Fruit fly (Drosophila melanogaster): ENCODE results near the gene CG32266.
A peak's percentile ranks its signal among the peaks of the same experiment; 100 is the strongest.

Gene CG32266

dm6 chr3L:3798488-3798887 is 7.9 kb downstream of the CG32266 start (continued):
- TF ChIP-seq CG3281 (GFP tag; optimal IDR thresholded peaks at IDR 0.05) (no peak), slou (GFP tag; optimal IDR thresholded peaks at IDR 0.05) (no peak), CG15073 (GFP tag; optimal IDR thresholded peaks at IDR 0.05) (no peak), so (GFP tag; IDR thresholded peaks at IDR 0.05) (no peak), Mrtf (GFP tag; IDR thresholded peaks at IDR 0.05) (no peak), Fer2 (tag; optimal IDR thresholded peaks at IDR 0.05) (no peak), CG7372 (GFP tag; IDR thresholded peaks at IDR 0.05) (no peak), Hr39 (optimal IDR thresholded peaks at IDR 0.05) (no peak), CG11560 (tag; IDR thresholded peaks at IDR 0.05) (no peak), ash1 (GFP tag; optimal IDR thresholded peaks at IDR 0.05) (no peak), Optix (GFP tag; IDR thresholded peaks at IDR 0.05) (no peak), ttk (GFP tag; IDR thresholded peaks at IDR 0.05) (no peak), Dek (tag; optimal IDR thresholded peaks at IDR 0.05) (no peak), CG13424 (tag; optimal IDR thresholded peaks at IDR 0.05) (peak; percentile 20), zfh1 (GFP tag; IDR thresholded peaks at IDR 0.05) (no peak), tio (GFP tag; optimal IDR thresholded peaks at IDR 0.05) (peak; percentile 16), CG11504 (tag; optimal IDR thresholded peaks at IDR 0.05) (peak; percentile 44), Ada2b (GFP tag; IDR thresholded peaks at IDR 0.05) (0 out of 2 replicates have a peak, but pooled peaks have one; percentile 37), CG31441 (GFP tag; IDR thresholded peaks at IDR 0.05) (0 out of 2 replicates have a peak, but pooled peaks have one; percentile 9), pros (GFP tag; optimal IDR thresholded peaks at IDR 0.05) (no peak), corto (GFP tag; optimal IDR thresholded peaks at IDR 0.05) (no peak), CG11456 (GFP tag; IDR thresholded peaks at IDR 0.05) (no peak), NfI (GFP tag; optimal IDR thresholded peaks at IDR 0.05) (no peak), danr (GFP tag; IDR thresholded peaks at IDR 0.05) (no peak), CG6689 (GFP tag; IDR thresholded peaks at IDR 0.05) (peak; percentile 34), CG2712 (tag; optimal IDR thresholded peaks at IDR 0.05) (no peak), CG14710 (tag; optimal IDR thresholded peaks at IDR 0.05) (no peak), CG2875 (GFP tag; optimal IDR thresholded peaks at IDR 0.05) (no peak), CG15269 (tag; optimal IDR thresholded peaks at IDR 0.05) (peak; percentile 28), CG16815 (GFP tag; optimal IDR thresholded peaks at IDR 0.05) (no peak), CG3407 (GFP tag; optimal IDR thresholded peaks at IDR 0.05) (no peak), CG10979 (tag; optimal IDR thresholded peaks at IDR 0.05) (no peak), Fer1 (GFP tag; optimal IDR thresholded peaks at IDR 0.05) (peak; percentile 33), CG7963 (GFP tag; IDR thresholded peaks at IDR 0.05; ENCODE audit: partially characterized antibody) (no peak), PHDP (tag; optimal IDR thresholded peaks at IDR 0.05) (peak; percentile 29), psq (GFP tag; optimal IDR thresholded peaks at IDR 0.05) (no peak), hkb (optimal IDR thresholded peaks at IDR 0.05) (no peak), hkb (GFP tag; IDR thresholded peaks at IDR 0.05) (0 out of 2 replicates have a peak, but pooled peaks have one; percentile 19), CG17361 (GFP tag; IDR thresholded peaks at IDR 0.05) (0 out of 3 replicates have a peak, but pooled peaks have one; percentile 11), cato (GFP tag; optimal IDR thresholded peaks at IDR 0.05; ENCODE audit: borderline replicate concordance) (no peak), ranshi (GFP tag; IDR thresholded peaks at IDR 0.05) (0 out of 2 replicates have a peak, but pooled peaks have one; percentile 25), yki (optimal IDR thresholded peaks at IDR 0.05) (no peak), CG12391 (tag; optimal IDR thresholded peaks at IDR 0.05) (peak; percentile 14), NFAT (GFP tag; IDR thresholded peaks at IDR 0.05) (no peak), CG33213 (GFP tag; optimal IDR thresholded peaks at IDR 0.05) (no peak), CG33557 (GFP tag; optimal IDR thresholded peaks at IDR 0.05) (no peak), CG17385 (GFP tag; optimal IDR thresholded peaks at IDR 0.05) (peak; percentile 2), fd3F (GFP tag; optimal IDR thresholded peaks at IDR 0.05) (no peak), CG4820 (GFP tag; optimal IDR thresholded peaks at IDR 0.05) (no peak), Xbp1 (GFP tag; optimal IDR thresholded peaks at IDR 0.05) (peak; percentile 4), CG18262 (tag; optimal IDR thresholded peaks at IDR 0.05) (no peak), CG2120 (GFP tag; optimal IDR thresholded peaks at IDR 0.05) (peak; percentile 5)

Data from whole organism, embryonic.